Worm (Caenorhabditis elegans): ENCODE data around the gene shk-1.

Gene shk-1

ce11 chrII:9718631-9719252, 39.3 kb upstream of the shk-1 start, which contains the start of gene Y53C12A.11:
Gene Y53C12A.11, minus strand, starts transcription at chrII:9718698.
- TF ChIP-seq hmg-1.2 (GFP tag; IDR thresholded peaks at IDR 0.05) (peak; percentile 96), rcor-1 (GFP tag; IDR thresholded peaks at IDR 0.05) (peak; percentile 75), F33H1.4 (GFP tag; IDR thresholded peaks at IDR 0.05) (peak; percentile 84), dox-1 (GFP tag; IDR thresholded peaks at IDR 0.05) (peak; percentile 85), madf-3 (GFP tag; IDR thresholded peaks at IDR 0.05) (peak; percentile 88; the same call in 1 of the 2 replicates), D2030.7 (GFP tag; IDR thresholded peaks at IDR 0.05) (peak; percentile 90), Y95B8A.8 (GFP tag; IDR thresholded peaks at IDR 0.05) (0 out of 2 replicates have a peak, but pooled peaks have one; percentile 34), lin-54 (GFP tag; optimal IDR thresholded peaks at IDR 0.05) (peak; percentile 23), egrh-3 (GFP tag; IDR thresholded peaks at IDR 0.05) (0 out of 2 replicates have a peak, but pooled peaks have one; percentile 12), pbrm-1 (GFP tag; IDR thresholded peaks at IDR 0.05) (peak; percentile 63; the same call in 1 of the 2 replicates), hsf-1 (GFP tag; IDR thresholded peaks at IDR 0.05) (0 out of 2 replicates have a peak, but pooled peaks have one; percentile 32), ztf-28 (GFP tag; IDR thresholded peaks at IDR 0.05) (peak; percentile 67; the same call in 1 of the 2 replicates), B0019.2 (GFP tag; conservative IDR thresholded peaks at IDR 0.05) (peak; percentile 60; the same call in 1 of the 2 replicates), C17E4.6 (GFP tag; IDR thresholded peaks at IDR 0.05) (peak; percentile 75; the same call in 1 of the 2 replicates), attf-3 (GFP tag; conservative IDR thresholded peaks at IDR 0.05) (peak; percentile 82), madf-6 (GFP tag; IDR thresholded peaks at IDR 0.05) (peak; percentile 92), madf-8 (GFP tag; conservative IDR thresholded peaks at IDR 0.05) (peak; percentile 87), Y53G8AR.9 (GFP tag; conservative IDR thresholded peaks at IDR 0.05) (0 out of 2 replicates have a peak, but pooled peaks have one; percentile 54), mcd-1 (GFP tag; IDR thresholded peaks at IDR 0.05) (peak; percentile 79), xnd-1 (tag; optimal IDR thresholded peaks at IDR 0.05) (peak; percentile 26), ceh-91 (GFP tag; IDR thresholded peaks at IDR 0.05) (peak; percentile 90)

DNA sequence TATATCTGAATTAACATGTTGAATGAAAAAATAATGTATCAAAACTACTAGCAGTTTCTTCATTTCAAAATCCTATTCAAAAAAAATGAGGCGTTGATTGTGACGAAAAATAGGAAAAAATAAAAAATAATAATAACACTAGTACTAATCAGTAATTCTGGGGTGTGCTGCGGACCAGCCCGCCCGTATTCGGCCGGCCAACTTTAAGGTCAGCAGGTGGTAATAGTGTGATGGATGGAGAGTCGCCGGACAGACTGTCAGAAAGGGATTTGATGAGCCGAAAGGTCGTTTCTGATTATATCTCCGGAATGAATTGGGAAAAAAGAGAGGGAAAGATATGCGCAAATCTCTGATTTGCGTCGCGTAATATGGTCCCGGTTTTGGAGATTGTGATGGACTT, 33.6 kb upstream of the shk-1 start, which contains the start of gene cutl-2:
cutl-2 (minus strand) TSS at position 210 of the 400 bp plus-strand sequence.
- no peak for TF ChIP-seq Y56A3A.18 (GFP tag; IDR thresholded peaks at IDR 0.05)
- TF ChIP-seq aptf-3 (GFP tag; IDR thresholded peaks at IDR 0.05): no peak
- TF ChIP-seq nhr-120 (GFP tag; IDR thresholded peaks at IDR 0.05): no peak
- TF ChIP-seq egl-18 (GFP tag; IDR thresholded peaks at IDR 0.05): no peak

DNA sequence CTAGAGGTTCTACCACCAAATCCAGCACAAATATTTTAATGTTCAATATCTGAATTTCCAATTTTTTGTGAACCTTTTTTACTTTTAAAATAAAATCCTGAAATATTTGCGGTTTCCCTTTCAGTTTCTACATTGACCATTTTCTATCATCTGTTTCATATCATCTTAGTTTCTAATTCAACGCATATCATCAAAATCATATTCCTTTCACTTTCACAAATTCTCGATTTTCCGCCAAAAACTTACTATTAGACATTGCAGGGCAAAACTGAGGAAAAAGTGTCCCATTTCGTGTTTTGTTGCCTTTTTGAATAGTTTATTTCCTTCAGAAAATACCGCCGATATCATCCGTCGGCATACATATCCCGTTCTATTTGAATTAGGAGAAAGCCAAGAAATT, 33.0 kb upstream of the shk-1 start:
- TF ChIP-seq tbx-9 (tag; optimal IDR thresholded peaks at IDR 0.05; ENCODE audit: borderline replicate concordance): no peak
- no peak for TF ChIP-seq sptf-2 (GFP tag; optimal IDR thresholded peaks at IDR 0.05)
- no peak for TF ChIP-seq F33H1.4 (GFP tag; IDR thresholded peaks at IDR 0.05)
- no peak for TF ChIP-seq ets-4 (GFP tag; optimal IDR thresholded peaks at IDR 0.05)
- TF ChIP-seq aptf-2 (GFP tag; conservative IDR thresholded peaks at IDR 0.05): no peak
- no peak for TF ChIP-seq egl-44 (GFP tag; IDR thresholded peaks at IDR 0.05)

ce11 chrII:9727192-9727699, 30.8 kb upstream of the shk-1 start:
- TF ChIP-seq snpc-1.3 (tag; optimal IDR thresholded peaks at IDR 0.05; ENCODE audit: insufficient read depth) (no peak), F57A8.1 (GFP tag; optimal IDR thresholded peaks at IDR 0.05) (no peak), rcor-1 (GFP tag; IDR thresholded peaks at IDR 0.05) (no peak), ztf-18 (tag; optimal IDR thresholded peaks at IDR 0.05) (no peak), hmg-20 (GFP tag; IDR thresholded peaks at IDR 0.05) (no peak), Y56A3A.18 (GFP tag; IDR thresholded peaks at IDR 0.05) (no peak), F55B11.4 (tag; optimal IDR thresholded peaks at IDR 0.05; ENCODE audit: borderline replicate concordance, insufficient read depth) (no peak), F57C9.4 (tag; optimal IDR thresholded peaks at IDR 0.05) (no peak), Y79H2A.3 (GFP tag; conservative IDR thresholded peaks at IDR 0.05) (no peak), nfya-1 (tag; optimal IDR thresholded peaks at IDR 0.05; ENCODE audit: borderline replicate concordance, insufficient read depth) (no peak), ccch-3 (GFP tag; optimal IDR thresholded peaks at IDR 0.05) (no peak), F10E7.11 (tag; optimal IDR thresholded peaks at IDR 0.05) (no peak), nhr-27 (tag; optimal IDR thresholded peaks at IDR 0.05) (no peak), attf-6 (GFP tag; IDR thresholded peaks at IDR 0.05) (no peak), fkh-3 (tag; optimal IDR thresholded peaks at IDR 0.05) (no peak)
